Worm (Caenorhabditis elegans): ENCODE data around the gene mfsd-12.
A peak's percentile ranks its signal among the peaks of the same experiment; 100 is the strongest.

The mfsd-12 gene

ce11 chrX:4662293-4662825 is 5.5 kb upstream of the mfsd-12 start (continued):
- no peak for TF ChIP-seq lim-6 (tag; optimal IDR thresholded peaks at IDR 0.05)
- TF ChIP-seq ceh-48 (tag; optimal IDR thresholded peaks at IDR 0.05) = no peak
- no peak for TF ChIP-seq ttx-3 (tag; optimal IDR thresholded peaks at IDR 0.05)
- TF ChIP-seq ama-1 (optimal IDR thresholded peaks at IDR 0.05) = no peak
- no peak for TF ChIP-seq sdc-2 (tag; optimal IDR thresholded peaks at IDR 0.05)
- no peak for TF ChIP-seq zip-5 (tag; optimal IDR thresholded peaks at IDR 0.05)
- TF ChIP-seq pha-4 (tag; optimal IDR thresholded peaks at IDR 0.05) = no peak
- TF ChIP-seq unc-42 (tag; optimal IDR thresholded peaks at IDR 0.05) = no peak
- TF ChIP-seq fkh-10 (GFP tag; optimal IDR thresholded peaks at IDR 0.05) = no peak
- no peak for TF ChIP-seq C08G9.2 (tag; optimal IDR thresholded peaks at IDR 0.05)
- peak; percentile 44 for TF ChIP-seq ceh-18 (tag; optimal IDR thresholded peaks at IDR 0.05)
- TF ChIP-seq gmeb-2 (tag; optimal IDR thresholded peaks at IDR 0.05) = no peak
- TF ChIP-seq hlh-15 (tag; optimal IDR thresholded peaks at IDR 0.05) = no peak
- no peak for TF ChIP-seq K02D7.2 (tag; optimal IDR thresholded peaks at IDR 0.05)
- no peak for TF ChIP-seq ceh-45 (GFP tag; IDR thresholded peaks at IDR 0.05)
- no peak for TF ChIP-seq fkh-6 (tag; optimal IDR thresholded peaks at IDR 0.05)
- TF ChIP-seq tbx-2 (tag; optimal IDR thresholded peaks at IDR 0.05) = no peak

ce11 chrX:4662964-4663684 is 4.8 kb upstream of the mfsd-12 start:
- TF ChIP-seq hlh-30 (tag; optimal IDR thresholded peaks at IDR 0.05; ENCODE audit: insufficient read depth) (no peak), ahr-1 (tag; optimal IDR thresholded peaks at IDR 0.05) (no peak), K09A11.1 (tag; optimal IDR thresholded peaks at IDR 0.05; ENCODE audit: insufficient read depth) (no peak), elt-4 (tag; optimal IDR thresholded peaks at IDR 0.05) (no peak), che-1 (tag; optimal IDR thresholded peaks at IDR 0.05) (no peak), unc-86 (tag; optimal IDR thresholded peaks at IDR 0.05) (no peak), K02D7.2 (tag; optimal IDR thresholded peaks at IDR 0.05) (no peak), ceh-6 (GFP tag; optimal IDR thresholded peaks at IDR 0.05) (no peak), ceh-14 (tag; optimal IDR thresholded peaks at IDR 0.05) (no peak), unc-3 (GFP tag; conservative IDR thresholded peaks at IDR 0.05) (no peak), unc-3 (tag; optimal IDR thresholded peaks at IDR 0.05) (no peak), tbx-2 (tag; optimal IDR thresholded peaks at IDR 0.05) (no peak)

ce11 chrX:4664649-4665048 is 3.2 kb upstream of the mfsd-12 start:
- TF ChIP-seq Y22D7AL.16 (tag; optimal IDR thresholded peaks at IDR 0.05) = no peak
- TF ChIP-seq ceh-34 (tag; optimal IDR thresholded peaks at IDR 0.05) = no peak
- no peak for TF ChIP-seq dmd-4 (tag; optimal IDR thresholded peaks at IDR 0.05; ENCODE audit: borderline replicate concordance)

- TF ChIP-seq ceh-34 (tag; optimal IDR thresholded peaks at IDR 0.05) = no peak
- TF ChIP-seq pha-4 (tag; optimal IDR thresholded peaks at IDR 0.05) = no peak
- TF ChIP-seq nhr-232 (tag; optimal IDR thresholded peaks at IDR 0.05) = no peak
Observed at ce11 chrX:4671837-4672236, 3.9 kb downstream of the mfsd-12 start.

- TF ChIP-seq K02D7.2 (tag; optimal IDR thresholded peaks at IDR 0.05) (no peak), elt-2 (tag; optimal IDR thresholded peaks at IDR 0.05) (peak; percentile 44), ets-4 (tag; optimal IDR thresholded peaks at IDR 0.05) (no peak), rnt-1 (tag; optimal IDR thresholded peaks at IDR 0.05) (no peak), pqm-1 (tag; optimal IDR thresholded peaks at IDR 0.05) (no peak), ahr-1 (tag; optimal IDR thresholded peaks at IDR 0.05) (no peak), sdc-2 (tag; optimal IDR thresholded peaks at IDR 0.05) (no peak)
Observed at ce11 chrX:4673165-4673756, 5.4 kb downstream of the mfsd-12 start, which contains the start of gene tmem-135. Gene tmem-135 (plus strand): TSS chrX:4673706.
